Worm (Caenorhabditis elegans): ENCODE results near the gene Y43F8B.18.
A peak's percentile ranks its signal among the peaks of the same experiment; 100 is the strongest.
"Not testable (repeated sequence)": the region's sequence is repeated elsewhere in the genome, so short reads cannot be mapped to it uniquely, and the experiment has no call there.

- not testable (repeated sequence) for TF ChIP-seq ama-1 (optimal IDR thresholded peaks at IDR 0.05); tbx-11 (GFP tag; IDR thresholded peaks at IDR 0.05); ets-7 (tag; optimal IDR thresholded peaks at IDR 0.05); tra-4 (tag; optimal IDR thresholded peaks at IDR 0.05); sea-1 (GFP tag; conservative IDR thresholded peaks at IDR 0.05); B0310.2 (tag; optimal IDR thresholded peaks at IDR 0.05); scrt-1 (GFP tag; IDR thresholded peaks at IDR 0.05); hmg-4 (GFP tag; optimal IDR thresholded peaks at IDR 0.05); flt-1 (GFP tag; IDR thresholded peaks at IDR 0.05); hnd-1 (tag; optimal IDR thresholded peaks at IDR 0.05); ceh-13 (GFP tag; optimal IDR thresholded peaks at IDR 0.05); tbx-37 (GFP tag; conservative IDR thresholded peaks at IDR 0.05)
- TF ChIP-seq ceh-36 (tag; optimal IDR thresholded peaks at IDR 0.05), result peak; percentile 70
Measured at ce11 chrV:19528535-19528934, 42.7 kb downstream of the Y43F8B.18 start.

Data from whole organism, early embryonic.